Fruit fly (Drosophila melanogaster) S2 (cell line): ENCODE results near the gene CG34176.

Source experiments
- CG8478 ChIP-seq: fragments of >200 bp; optimal IDR thresholded peaks from 2 replicates; lab custom pipeline; 2018
- CTCF ChIP-seq, 2 experiments: fragments of >200 bp; optimal IDR thresholded peaks; 2 replicates each; lab custom pipeline; 2018

The CG34176 gene

DNA sequence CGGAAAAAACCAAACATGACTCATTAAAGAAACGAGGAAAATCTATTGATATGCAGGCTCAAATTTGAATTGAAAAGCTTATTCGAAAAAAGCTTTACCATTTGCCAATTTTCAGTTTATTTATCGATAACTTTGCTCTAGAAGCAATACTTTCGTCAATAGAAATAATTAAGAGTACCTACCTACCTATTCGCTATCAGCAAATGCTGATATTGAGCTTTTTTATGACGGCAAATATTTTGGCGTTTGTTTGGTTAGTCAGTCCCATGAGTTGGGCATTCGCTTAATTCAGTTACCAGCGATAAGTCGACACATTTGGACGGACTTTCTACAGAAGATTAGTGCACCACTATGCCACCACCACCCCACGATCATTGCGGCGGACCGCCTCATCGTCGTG is at the start of gene CG34176:
Gene CG34176 (plus strand): TSS at position 301 of the 400 bp plus-strand sequence.
- no peak for TF ChIP-seq CTCF (optimal IDR thresholded peaks at IDR 0.05; lab: Kevin White, UChicago)
- TF ChIP-seq CG8478 (lab: Kevin White, UChicago), result no peak

DNA sequence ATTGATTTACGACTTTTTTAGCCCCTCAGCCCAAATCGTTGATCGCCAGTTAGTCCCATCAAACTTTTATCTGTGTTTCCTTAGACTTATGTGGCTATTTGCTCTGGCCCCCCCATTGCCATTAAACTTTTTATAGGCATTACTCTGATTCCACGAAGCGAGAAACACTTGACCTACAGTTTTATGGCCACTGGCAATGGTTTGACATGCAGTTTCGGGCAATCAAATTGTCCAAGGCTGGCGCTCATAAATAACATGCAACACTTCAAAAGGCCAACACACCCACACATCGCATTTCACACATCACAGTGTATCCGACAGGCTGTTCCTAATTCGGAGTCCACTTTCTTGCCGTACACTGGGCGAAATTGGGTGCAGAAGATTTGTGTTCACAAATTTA is 35.6 kb upstream of the CG34176 start:
- TF ChIP-seq CTCF (optimal IDR thresholded peaks at IDR 0.05; lab: Kevin White, UChicago) (no peak), CG8478 (lab: Kevin White, UChicago) (no peak)

DNA sequence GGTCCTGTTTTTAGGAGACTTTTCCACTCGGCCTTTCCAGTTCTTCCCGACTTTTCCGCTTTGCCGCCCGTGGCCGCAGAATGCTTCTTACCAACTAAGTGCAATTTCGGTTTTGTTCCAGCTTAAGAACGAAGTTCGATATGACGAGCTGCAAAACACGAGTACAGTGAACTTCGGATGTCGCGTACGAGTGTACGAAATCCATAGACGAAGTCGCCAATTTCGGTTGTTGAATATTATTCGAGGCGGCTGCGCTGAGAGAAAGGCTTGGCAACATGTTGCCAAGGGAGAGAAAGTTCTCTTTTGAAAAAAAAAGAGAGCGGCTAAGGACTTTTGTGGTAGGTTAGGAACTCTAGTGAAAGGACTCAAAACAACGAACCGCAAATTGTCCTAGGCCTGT is 12.2 kb upstream of the CG34176 start, which contains the start of gene fred:
Gene fred (minus strand): TSS at position 76 of the 400 bp plus-strand sequence.
- no peak for TF ChIP-seq CG8478 (lab: Kevin White, UChicago)
- no peak for TF ChIP-seq CTCF (optimal IDR thresholded peaks at IDR 0.05; lab: Kevin White, UChicago)

DNA sequence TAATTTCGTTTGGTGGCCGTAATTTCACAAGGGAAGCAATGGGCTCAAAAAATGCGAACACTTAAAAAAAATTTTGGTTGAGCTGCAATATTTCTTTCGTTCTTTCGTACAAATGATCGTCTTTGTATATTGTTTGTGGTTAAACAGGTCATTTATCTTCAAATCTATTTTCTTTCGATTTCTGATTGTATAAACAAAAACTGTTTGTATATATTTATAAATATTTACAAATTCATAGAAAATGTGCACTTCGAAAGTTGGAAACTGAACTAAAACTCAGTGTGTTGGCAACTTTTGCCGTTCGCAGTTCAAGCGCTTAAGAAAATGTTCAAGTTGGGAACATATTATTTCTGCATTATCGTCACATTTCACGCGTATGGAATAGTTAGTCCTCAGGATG is 4.2 kb upstream of the CG34176 start, which contains the start of gene CG43797:
Gene CG43797 (plus strand): TSS at position 301 of the 400 bp plus-strand sequence.
- TF ChIP-seq CG8478 (lab: Kevin White, UChicago) (no peak), CTCF (optimal IDR thresholded peaks at IDR 0.05; lab: Kevin White, UChicago) (no peak)

DNA sequence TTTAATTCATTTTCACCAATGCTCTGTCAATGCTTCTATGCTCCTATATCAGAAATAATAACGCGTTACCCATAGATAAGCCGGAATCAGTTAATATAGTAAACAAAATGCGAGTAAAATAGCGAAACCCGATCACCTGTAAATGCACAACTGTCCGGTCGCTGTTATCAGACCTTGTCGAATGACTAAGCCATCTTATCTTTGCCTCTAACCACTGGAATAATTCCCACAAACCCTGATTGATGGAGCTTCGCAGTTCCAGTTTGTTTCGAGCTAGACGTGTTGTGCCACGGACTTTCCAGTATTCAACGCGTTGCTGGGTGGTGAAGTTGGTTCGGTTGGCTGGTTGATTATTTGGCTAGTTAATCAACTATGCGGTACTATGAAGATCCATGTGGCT is 804 bp downstream of the CG34176 start, which contains the start of gene CG15422:
Gene CG15422 (plus strand): TSS at position 301 of the 400 bp plus-strand sequence.
- no peak for TF ChIP-seq CTCF (optimal IDR thresholded peaks at IDR 0.05; lab: Kevin White, UChicago)
- no peak for TF ChIP-seq CG8478 (lab: Kevin White, UChicago)

DNA sequence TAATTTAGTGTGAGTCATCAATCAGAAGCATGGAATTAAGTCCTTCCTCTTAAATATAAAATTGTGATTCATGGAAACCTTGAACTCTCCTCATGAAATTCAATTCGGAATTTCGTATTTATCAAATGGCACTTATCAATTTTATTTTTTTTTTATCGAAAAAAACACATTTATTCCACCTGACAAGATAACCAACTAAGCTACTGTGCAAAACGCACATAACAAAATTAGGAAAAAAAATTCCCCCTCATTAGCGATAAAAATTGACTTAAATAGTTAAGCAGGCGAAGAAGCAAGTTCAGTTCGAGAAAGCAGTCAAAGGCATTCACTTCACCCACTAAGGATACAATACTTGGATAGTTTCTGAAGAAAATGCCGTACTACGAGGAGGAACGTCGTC is 1.9 kb downstream of the CG34176 start, which contains the start of gene CG15423:
Gene CG15423 (plus strand): TSS at position 301 of the 400 bp plus-strand sequence.
- TF ChIP-seq CG8478 (lab: Kevin White, UChicago) (no peak), CTCF (optimal IDR thresholded peaks at IDR 0.05; lab: Kevin White, UChicago) (no peak)

DNA sequence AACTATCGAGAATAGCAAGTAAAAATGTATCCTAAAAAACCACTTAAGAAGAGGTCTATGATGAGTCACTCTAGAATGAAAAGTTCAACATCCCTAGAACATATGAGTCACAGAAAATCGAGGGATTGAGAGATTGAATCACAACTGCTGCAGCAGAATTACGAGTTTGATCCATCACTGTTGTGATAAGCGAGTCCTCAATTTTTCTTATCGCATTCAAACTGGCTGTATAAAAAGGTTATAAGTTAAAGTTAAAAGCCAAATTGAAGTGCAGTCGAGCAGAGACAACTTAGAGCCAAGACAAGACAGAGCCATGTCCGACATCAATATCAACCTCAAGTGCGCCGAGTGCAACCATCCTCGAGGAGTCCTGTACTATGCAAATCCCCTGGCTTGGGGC is 3.5 kb downstream of the CG34176 start, which contains the start of gene CG43773:
Gene CG43773 (plus strand): TSS at position 301 of the 400 bp plus-strand sequence.
- no peak for TF ChIP-seq CTCF (optimal IDR thresholded peaks at IDR 0.05; lab: Kevin White, UChicago)
- no peak for TF ChIP-seq CG8478 (lab: Kevin White, UChicago)

DNA sequence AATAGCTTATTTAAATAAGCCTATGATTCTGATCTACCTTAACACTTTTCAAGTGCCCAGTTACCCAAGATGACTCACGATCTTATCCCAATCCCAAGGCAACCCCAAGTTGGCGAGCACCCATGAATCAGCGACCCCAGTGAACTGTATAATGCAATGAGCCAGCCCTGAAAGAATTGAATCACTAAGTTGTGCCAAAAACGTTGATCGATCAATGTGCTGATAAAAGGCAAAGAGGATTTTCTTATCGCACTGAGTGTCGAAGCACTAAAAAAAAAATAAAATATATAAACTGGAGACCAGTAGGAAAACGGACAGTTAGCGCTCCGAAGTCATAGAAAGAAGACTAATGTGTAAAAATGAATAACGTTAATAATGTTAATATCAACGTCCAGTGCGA is 4.5 kb downstream of the CG34176 start, which contains the start of gene CG43774:
Gene CG43774 (plus strand): TSS at position 301 of the 400 bp plus-strand sequence.
- no peak for TF ChIP-seq CTCF (optimal IDR thresholded peaks at IDR 0.05; lab: Kevin White, UChicago)
- TF ChIP-seq CG8478 (lab: Kevin White, UChicago), result no peak

DNA sequence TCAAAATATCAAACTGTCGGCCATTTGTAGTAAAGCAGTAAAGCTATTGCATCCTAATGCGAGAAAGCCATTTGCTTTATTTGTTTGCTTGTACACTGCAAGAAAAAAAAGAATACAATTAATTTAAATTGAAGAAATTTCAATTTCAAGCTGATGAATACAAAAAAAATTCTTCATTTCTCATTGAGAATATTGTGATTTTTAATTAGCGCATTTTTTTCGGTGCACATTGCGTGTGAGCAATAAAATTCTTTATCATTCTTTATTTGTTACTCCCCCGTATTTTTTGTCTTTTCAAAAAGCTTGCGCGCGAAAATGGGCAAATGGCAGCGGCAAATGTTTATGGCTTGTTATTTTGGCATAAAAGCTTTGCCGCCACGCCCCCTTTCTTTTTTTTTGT is 8.2 kb downstream of the CG34176 start:
- no peak for TF ChIP-seq CTCF (optimal IDR thresholded peaks at IDR 0.05; lab: Kevin White, UChicago)
- TF ChIP-seq CG8478 (lab: Kevin White, UChicago), result no peak

DNA sequence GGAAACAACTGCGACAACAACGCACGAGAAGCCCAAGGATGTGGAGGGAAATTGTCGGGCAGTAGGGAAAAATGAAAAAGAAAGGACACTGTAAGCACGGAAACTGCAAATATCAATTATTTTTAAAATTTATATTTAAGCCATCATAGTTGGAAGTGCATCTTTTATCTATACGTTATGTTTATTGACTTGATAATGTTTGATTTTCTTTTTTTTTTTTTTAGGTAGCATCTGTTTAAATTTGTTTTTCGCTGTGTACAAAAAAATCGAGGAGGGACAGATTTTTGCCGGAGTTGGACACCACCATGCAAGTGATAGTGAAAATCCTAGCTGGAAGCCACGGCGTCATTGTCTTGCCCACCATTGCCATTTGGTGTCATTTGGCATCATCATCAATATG is 15.3 kb downstream of the CG34176 start:
- TF ChIP-seq CTCF (optimal IDR thresholded peaks at IDR 0.05; lab: Kevin White, UChicago) (no peak), CG8478 (lab: Kevin White, UChicago) (no peak)

DNA sequence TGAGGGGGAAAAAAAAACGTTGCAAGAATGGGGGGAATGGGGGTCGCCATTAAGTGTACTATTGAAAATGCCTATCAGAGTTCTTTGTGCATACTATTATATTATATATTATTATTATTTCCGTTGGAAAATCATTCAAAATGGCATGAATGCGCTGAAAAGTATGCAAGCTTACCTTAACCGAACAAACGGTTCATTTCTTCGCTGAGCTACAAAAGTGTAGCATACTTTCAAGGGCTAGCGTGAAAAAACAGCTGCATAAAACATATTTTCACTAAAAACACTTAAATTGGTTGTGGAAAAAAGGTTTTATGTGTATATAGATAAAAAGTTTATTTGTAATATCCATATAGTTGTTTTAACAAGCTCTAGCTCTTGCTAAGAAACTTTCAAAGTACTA is 15.9 kb downstream of the CG34176 start:
- no peak for TF ChIP-seq CG8478 (lab: Kevin White, UChicago)
- peak in 1 of 2 experiments; percentile 41 for TF ChIP-seq CTCF (optimal IDR thresholded peaks at IDR 0.05; lab: Kevin White, UChicago)

DNA sequence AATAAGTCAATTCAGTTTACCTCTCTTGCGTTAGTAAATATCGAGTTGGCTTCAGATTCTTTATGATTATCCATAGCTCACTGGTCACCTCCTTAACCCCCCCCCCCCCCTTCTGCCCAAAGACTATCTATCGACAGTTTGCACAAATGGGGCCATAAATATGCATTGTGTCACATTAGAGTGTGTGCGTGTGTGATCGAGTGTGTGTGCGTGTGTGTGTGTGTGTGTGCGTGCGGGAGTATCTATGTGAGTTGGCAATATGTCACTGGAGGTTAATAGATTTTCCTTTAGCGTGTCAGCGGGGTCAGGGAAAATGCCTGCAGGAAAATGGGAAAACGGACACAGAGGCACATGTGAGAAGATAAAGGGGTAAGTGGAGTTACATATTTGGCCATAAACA is 16.3 kb downstream of the CG34176 start:
- no peak for TF ChIP-seq CG8478 (lab: Kevin White, UChicago)
- no peak for TF ChIP-seq CTCF (optimal IDR thresholded peaks at IDR 0.05; lab: Kevin White, UChicago)

DNA sequence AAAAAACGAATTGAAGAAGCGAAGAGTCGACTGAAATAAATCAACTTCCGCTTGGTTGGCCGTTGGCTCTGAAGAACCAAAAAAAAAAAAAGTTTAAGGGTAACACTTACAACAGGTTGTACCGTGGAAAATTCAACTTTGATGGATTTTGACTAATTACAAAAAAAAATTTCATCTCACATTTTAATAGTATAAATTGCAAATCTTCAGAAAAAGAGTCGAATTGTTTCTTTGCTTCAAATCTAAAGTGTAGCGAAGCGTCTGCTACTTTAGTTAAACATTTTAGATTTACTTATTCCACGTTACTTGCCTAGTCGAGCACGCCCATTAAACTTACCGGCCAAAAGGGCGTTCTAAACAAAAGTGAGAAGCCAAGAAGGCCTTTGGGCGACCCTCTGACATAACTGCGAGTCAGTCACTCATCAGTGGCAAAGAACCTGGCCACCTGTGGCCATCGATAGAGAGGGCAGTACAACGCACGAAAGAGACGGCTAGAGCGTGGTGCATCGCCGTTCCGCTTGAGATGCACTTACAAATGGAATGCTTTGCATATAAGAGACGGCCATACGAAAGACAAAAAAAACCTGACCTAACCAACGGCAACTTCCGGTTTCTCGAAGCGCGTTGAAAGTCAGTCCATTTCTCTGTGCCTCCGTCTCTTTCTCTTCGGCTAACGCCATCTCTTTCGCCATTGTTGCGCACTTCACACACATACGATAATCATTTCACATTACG is 17.9 kb downstream of the CG34176 start:
- no peak for TF ChIP-seq CG8478 (lab: Kevin White, UChicago)
- TF ChIP-seq CTCF (optimal IDR thresholded peaks at IDR 0.05; lab: Kevin White, UChicago), result no peak

DNA sequence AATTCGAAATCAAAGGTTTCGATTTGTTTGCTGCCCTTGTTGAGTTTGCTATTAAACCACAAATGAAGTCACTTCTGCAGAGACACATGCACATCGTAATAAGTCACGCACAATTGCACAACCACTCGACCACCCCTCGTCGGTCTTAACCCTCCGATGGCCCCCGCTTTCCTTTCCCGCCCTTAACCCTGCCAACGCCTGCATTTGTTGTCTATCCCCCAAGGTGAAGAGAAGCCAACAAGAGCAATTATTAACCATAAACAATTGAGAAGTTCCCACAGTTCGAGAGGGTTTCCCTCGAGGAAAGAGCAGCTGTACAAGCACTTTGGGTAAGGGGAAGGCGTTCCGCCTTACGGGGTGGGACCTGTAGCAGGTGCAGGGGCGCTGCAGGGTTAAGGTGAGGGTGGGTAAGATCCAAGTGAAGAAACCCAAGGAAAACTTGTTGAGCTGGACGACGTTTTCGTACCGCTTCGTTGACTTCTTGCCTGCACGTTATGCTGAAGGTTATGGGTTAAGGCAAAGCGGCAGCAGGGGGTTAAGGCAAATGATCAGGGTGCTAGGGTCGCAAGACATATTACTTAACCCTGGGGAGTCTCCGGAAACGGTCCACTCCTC is 19.5 kb downstream of the CG34176 start:
- TF ChIP-seq CTCF (optimal IDR thresholded peaks at IDR 0.05; lab: Kevin White, UChicago) (no peak), CG8478 (lab: Kevin White, UChicago) (no peak)

DNA sequence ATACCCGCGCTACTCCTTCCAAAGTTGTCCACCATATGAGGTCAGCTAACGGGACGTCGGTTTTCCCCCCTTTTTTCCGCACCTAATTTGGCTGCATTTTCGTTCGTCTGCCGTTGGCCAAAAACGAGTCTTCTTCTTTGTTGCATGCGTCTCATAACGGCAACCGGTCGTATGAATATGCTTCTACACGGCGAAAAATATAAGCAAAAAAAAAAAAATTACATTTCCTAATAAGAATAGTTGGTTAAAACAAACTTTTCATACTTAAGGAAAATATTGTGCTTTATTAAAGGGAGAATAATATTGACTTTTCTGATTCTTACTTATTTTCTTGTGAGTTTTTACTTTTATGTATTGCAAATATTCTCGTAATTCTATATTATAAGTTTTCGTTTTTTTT is 21.2 kb downstream of the CG34176 start:
- TF ChIP-seq CTCF (optimal IDR thresholded peaks at IDR 0.05; lab: Kevin White, UChicago), result no peak
- no peak for TF ChIP-seq CG8478 (lab: Kevin White, UChicago)
